Fruit fly (Drosophila melanogaster) whole organism, embryonic: ENCODE results near the gene Tyler.

Source experiments
- Bgb ChIP-seq: fragments of 200-800 bp; sonication (Bioruptor generic); IDR thresholded peaks from 2 replicates; pipeline ENCODE4 v1.3.6; 2022; ENCODE audit warnings: missing biosample characterization, missing genetic modification characterization; ENCODE audit not compliant: partially characterized antibody
- Bteb2 ChIP-seq: fragments of 200-800 bp; sonication (Bioruptor generic); optimal IDR thresholded peaks from 2 replicates; lab custom pipeline; 2016; ENCODE audit warnings: missing biosample characterization, missing genetic modification characterization
- CG11398 ChIP-seq: fragments of 200-800 bp; sonication (Bioruptor generic); optimal IDR thresholded peaks from 2 replicates; lab custom pipeline; 2016; ENCODE audit warnings: missing biosample characterization, missing genetic modification characterization
- CG11504 ChIP-seq: fragments of 200-800 bp; sonication (Bioruptor generic); optimal IDR thresholded peaks from 3 replicates; lab custom pipeline; 2019; ENCODE audit warnings: missing biosample characterization, mild to moderate bottlenecking, missing genetic modification characterization, moderate library complexity
- CG11696 ChIP-seq: fragments of 200-800 bp; sonication (Bioruptor generic); IDR thresholded peaks from 2 replicates; pipeline ENCODE4 v1.3.6; 2022; ENCODE audit warnings: missing biosample characterization, missing genetic modification characterization
- CG12299 ChIP-seq: fragments of 200-800 bp; sonication (Bioruptor generic); optimal IDR thresholded peaks from 2 replicates; lab custom pipeline; 2018; ENCODE audit warnings: missing biosample characterization, mild to moderate bottlenecking, missing genetic modification characterization
- CG1233 ChIP-seq: fragments of 200-800 bp; sonication (Bioruptor generic); optimal IDR thresholded peaks from 4 replicates; lab custom pipeline; 2018; ENCODE audit warnings: missing biosample characterization, mild to moderate bottlenecking, missing genetic modification characterization
- CG12391 ChIP-seq: fragments of 200-800 bp; sonication (Bioruptor generic); optimal IDR thresholded peaks from 3 replicates; lab custom pipeline; 2018; ENCODE audit warnings: missing biosample characterization, mild to moderate bottlenecking, missing genetic modification characterization, moderate library complexity
- CG12942 ChIP-seq: fragments of 200-800 bp; sonication (Bioruptor generic); optimal IDR thresholded peaks from 3 replicates; lab custom pipeline; 2016; ENCODE audit warnings: missing biosample characterization, missing genetic modification characterization
- CG15696 ChIP-seq: fragments of 200-800 bp; sonication (Bioruptor generic); optimal IDR thresholded peaks from 2 replicates; lab custom pipeline; 2019; ENCODE audit warnings: missing biosample characterization, mild to moderate bottlenecking, missing genetic modification characterization, moderate library complexity
- CG17328 ChIP-seq: fragments of 200-800 bp; sonication (Bioruptor generic); IDR thresholded peaks from 2 replicates; pipeline ENCODE4 v1.3.6; 2022; ENCODE audit warnings: missing biosample characterization, missing genetic modification characterization
- CG18764 ChIP-seq: fragments of 200-800 bp; sonication (Bioruptor generic); optimal IDR thresholded peaks from 3 replicates; lab custom pipeline; 2016; ENCODE audit warnings: missing biosample characterization, missing genetic modification characterization
- CG2712 ChIP-seq: fragments of 200-800 bp; optimal IDR thresholded peaks from 3 replicates; lab custom pipeline; 2019; ENCODE audit warnings: missing biosample characterization, mild to moderate bottlenecking, missing genetic modification characterization, moderate library complexity
- CG2889 ChIP-seq: fragments of 200-800 bp; sonication (Bioruptor generic); IDR thresholded peaks from 3 replicates; pipeline ENCODE4 v1.3.6; 2022; ENCODE audit warnings: missing biosample characterization, missing genetic modification characterization
- CG3065 ChIP-seq: fragments of 200-800 bp; sonication (Bioruptor generic); optimal IDR thresholded peaks from 2 replicates; lab custom pipeline; 2016; ENCODE audit warnings: missing biosample characterization, missing genetic modification characterization
- CG31388 ChIP-seq: fragments of 200-800 bp; sonication (Bioruptor generic); optimal IDR thresholded peaks from 2 replicates; lab custom pipeline; 2016; ENCODE audit warnings: missing biosample characterization, missing genetic modification characterization
- CG31441 ChIP-seq: fragments of 200-800 bp; sonication (Bioruptor generic); IDR thresholded peaks from 2 replicates; pipeline ENCODE4 v1.3.6; 2022; ENCODE audit warnings: missing biosample characterization, missing genetic modification characterization
- CG32772 ChIP-seq: fragments of 200-800 bp; sonication (Bioruptor generic); IDR thresholded peaks from 2 replicates; pipeline ENCODE4 v1.3.6; 2022; ENCODE audit warnings: missing biosample characterization, missing genetic modification characterization
- CG33213 ChIP-seq: fragments of 200-800 bp; sonication (Bioruptor generic); optimal IDR thresholded peaks from 3 replicates; lab custom pipeline; 2016; ENCODE audit warnings: missing biosample characterization, missing genetic modification characterization
- CG33557 ChIP-seq: fragments of 200-800 bp; sonication (Bioruptor generic); optimal IDR thresholded peaks from 2 replicates; lab custom pipeline; 2019; ENCODE audit warnings: missing biosample characterization, mild to moderate bottlenecking, missing genetic modification characterization, moderate library complexity
- CG3995 ChIP-seq: fragments of 200-800 bp; sonication (Bioruptor generic); optimal IDR thresholded peaks from 3 replicates; lab custom pipeline; 2016; ENCODE audit warnings: missing biosample characterization, missing genetic modification characterization
- CG4360 ChIP-seq: fragments of 200-800 bp; sonication (Bioruptor generic); IDR thresholded peaks from 2 replicates; pipeline ENCODE4 v1.3.6; 2022; ENCODE audit warnings: missing biosample characterization, missing genetic modification characterization
- CG5180 ChIP-seq: fragments of 200-800 bp; sonication (Bioruptor generic); optimal IDR thresholded peaks from 3 replicates; lab custom pipeline; 2017; ENCODE audit warnings: missing biosample characterization, missing genetic modification characterization, mild to moderate bottlenecking, moderate library complexity, missing genetic modification reagents
- CG7271 ChIP-seq: fragments of 200-800 bp; sonication (Bioruptor generic); optimal IDR thresholded peaks from 2 replicates; lab custom pipeline; 2018; ENCODE audit warnings: missing biosample characterization, mild to moderate bottlenecking, missing genetic modification characterization, moderate library complexity
- Dbx ChIP-seq: fragments of 200-800 bp; sonication (Bioruptor generic); IDR thresholded peaks from 3 replicates; pipeline ENCODE4 v1.3.6; 2022; ENCODE audit warnings: missing biosample characterization, missing genetic modification characterization
- Ets65A ChIP-seq: fragments of 200-800 bp; sonication (Bioruptor generic); peaks from one replicate; lab custom pipeline; 2016; ENCODE audit warnings: missing biosample characterization, missing genetic modification characterization
- H15 ChIP-seq: fragments of 200-800 bp; sonication (Bioruptor generic); IDR thresholded peaks from 3 replicates; pipeline ENCODE4 v1.3.6; 2022; ENCODE audit warnings: missing biosample characterization, missing genetic modification characterization
- HHEX ChIP-seq: fragments of 200-800 bp; sonication (Bioruptor generic); optimal IDR thresholded peaks from 3 replicates; lab custom pipeline; 2017; ENCODE audit warnings: missing biosample characterization, mild to moderate bottlenecking, missing genetic modification characterization, missing genetic modification reagents
- Hr39 ChIP-seq: fragments of >200 bp; optimal IDR thresholded peaks from 2 replicates; lab custom pipeline; 2017
- Hr78 ChIP-seq, 2 experiments: fragments of 200-800 bp in 1 of 2; fragments of >200 bp in 1 of 2; sonication (Bioruptor generic) in 1 of 2; optimal IDR thresholded peaks; 2 replicates each; lab custom pipeline; 2017 to 2019; ENCODE audit warnings: missing biosample characterization in 2 of 2, missing genetic modification characterization in 2 of 2, mild to moderate bottlenecking in 1 of 2, moderate library complexity in 1 of 2
- Lhr ChIP-seq: fragments of 200-800 bp; sonication (Bioruptor generic); optimal IDR thresholded peaks from 3 replicates; lab custom pipeline; 2017; ENCODE audit warnings: mild to moderate bottlenecking, missing biosample characterization, missing genetic modification reagents, missing genetic modification characterization
- Lim3 ChIP-seq: fragments of 200-800 bp; sonication (Bioruptor generic); IDR thresholded peaks from 2 replicates; pipeline ENCODE4 v1.3.6; 2022; ENCODE audit warnings: missing biosample characterization, missing genetic modification characterization
- Mad ChIP-seq: fragments of 200-800 bp; sonication (Bioruptor generic); optimal IDR thresholded peaks from 2 replicates; lab custom pipeline; 2016; ENCODE audit warnings: missing biosample characterization, missing genetic modification characterization
- Oli ChIP-seq: fragments of 200-800 bp; sonication (Bioruptor generic); optimal IDR thresholded peaks from 2 replicates; lab custom pipeline; 2018; ENCODE audit warnings: missing biosample characterization, mild to moderate bottlenecking, missing genetic modification characterization, moderate library complexity
- Six4 ChIP-seq: fragments of 200-800 bp; sonication (Bioruptor generic); optimal IDR thresholded peaks from 2 replicates; lab custom pipeline; 2016; ENCODE audit warnings: missing biosample characterization, missing genetic modification characterization
- Xrp1 ChIP-seq: fragments of 200-800 bp; sonication (Bioruptor generic); IDR thresholded peaks from 2 replicates; pipeline ENCODE4 v1.3.6; 2022; ENCODE audit warnings: missing biosample characterization, missing genetic modification characterization
- ap ChIP-seq: fragments of 200-800 bp; sonication (Bioruptor generic); IDR thresholded peaks from 2 replicates; pipeline ENCODE4 v1.3.6; 2022; ENCODE audit warnings: missing biosample characterization, missing genetic modification characterization
- bab2 ChIP-seq: fragments of 200-800 bp; sonication (Bioruptor generic); optimal IDR thresholded peaks from 2 replicates; lab custom pipeline; 2016; ENCODE audit warnings: missing biosample characterization, missing genetic modification characterization
- dati ChIP-seq: fragments of 200-800 bp; sonication (Bioruptor generic); IDR thresholded peaks from 2 replicates; pipeline ENCODE4 v1.3.6; 2022; ENCODE audit warnings: missing biosample characterization, missing genetic modification characterization
- disco-r ChIP-seq: fragments of 200-800 bp; sonication (Bioruptor generic); optimal IDR thresholded peaks from 2 replicates; lab custom pipeline; 2016; ENCODE audit warnings: missing biosample characterization, missing genetic modification characterization
- dm ChIP-seq: fragments of 200-800 bp; sonication (Bioruptor generic); optimal IDR thresholded peaks from 3 replicates; lab custom pipeline; 2016; ENCODE audit warnings: missing biosample characterization, missing genetic modification characterization
- gsb-n ChIP-seq: fragments of 200-800 bp; sonication (Bioruptor generic); optimal IDR thresholded peaks from 3 replicates; lab custom pipeline; 2018; ENCODE audit warnings: missing biosample characterization, mild to moderate bottlenecking, missing genetic modification characterization
- ham ChIP-seq: fragments of 200-800 bp; sonication (Bioruptor generic); IDR thresholded peaks from 2 replicates; pipeline ENCODE4 v1.3.6; 2022; ENCODE audit warnings: missing biosample characterization, missing genetic modification characterization
- hb ChIP-seq: fragments of 200-800 bp; sonication (Bioruptor generic); IDR thresholded peaks from 3 replicates; pipeline ENCODE4 v1.3.6; 2022; ENCODE audit warnings: missing biosample characterization, missing genetic modification characterization; ENCODE audit not compliant: partially characterized antibody
- org-1 ChIP-seq: fragments of 200-800 bp; sonication (Bioruptor generic); optimal IDR thresholded peaks from 2 replicates; lab custom pipeline; 2017; ENCODE audit warnings: missing biosample characterization, missing genetic modification characterization
- otp ChIP-seq: fragments of 200-800 bp; sonication (Bioruptor generic); IDR thresholded peaks from 3 replicates; pipeline ENCODE4, ENCODE4 v1.3.6; 2022; ENCODE audit warnings: missing biosample characterization, missing genetic modification characterization
- pnt ChIP-seq: fragments of 200-800 bp; sonication (Bioruptor generic); optimal IDR thresholded peaks from 3 replicates; lab custom pipeline; 2016; ENCODE audit warnings: missing biosample characterization, missing genetic modification characterization
- slp2 ChIP-seq: fragments of 200-800 bp; sonication (Bioruptor generic); optimal IDR thresholded peaks from 2 replicates; lab custom pipeline; 2016; ENCODE audit warnings: missing biosample characterization, missing genetic modification characterization
- ssp ChIP-seq: fragments of 200-800 bp; sonication (Bioruptor generic); IDR thresholded peaks from 2 replicates; pipeline ENCODE4 v1.3.6; 2022; ENCODE audit warnings: missing biosample characterization, missing genetic modification characterization
- trh ChIP-seq: fragments of 200-800 bp; sonication (Bioruptor generic); optimal IDR thresholded peaks from 2 replicates; lab custom pipeline; 2016; ENCODE audit warnings: missing biosample characterization, missing genetic modification characterization
- wdn ChIP-seq: fragments of 200-800 bp; sonication (Bioruptor generic); IDR thresholded peaks from 2 replicates; pipeline ENCODE4 v1.3.6; 2022; ENCODE audit warnings: missing biosample characterization, missing genetic modification characterization

The Tyler gene

DNA sequence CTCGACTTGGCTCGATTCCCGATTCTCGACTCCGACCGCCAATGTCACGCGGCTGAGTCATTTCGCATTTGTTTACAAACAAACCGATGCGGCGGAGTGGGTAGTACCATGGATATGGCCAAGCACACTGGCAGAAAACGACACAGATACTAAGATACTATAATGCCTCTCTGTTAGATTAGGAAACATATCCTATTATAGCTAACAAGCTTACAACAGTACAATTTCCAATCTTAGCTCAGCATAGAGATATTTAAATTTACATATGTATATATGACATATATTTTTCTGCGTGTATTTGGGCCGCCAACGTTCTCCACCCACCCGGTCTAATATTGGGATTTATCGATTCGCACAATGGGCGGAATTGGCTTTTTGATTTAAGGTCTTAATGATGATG lies 7.4 kb upstream of the Tyler start (continued):
- TF ChIP-seq slp2 (peak; percentile 42), Mad (peak; percentile 40), CG33213 (no peak), CG2712 (tag; lab: Kevin White, UChicago) (peak; percentile 70), HHEX (GFP tag; lab: Kevin White, UChicago) (peak; percentile 78), CG15696 (tag; lab: Kevin White, UChicago) (peak; percentile 25), pnt (GFP tag; lab: Kevin White, UChicago) (peak; percentile 43), CG18764 (GFP tag; lab: Kevin White, UChicago) (peak; percentile 35), trh (no peak), CG12299 (no peak), ssp (GFP tag; lab: Robert Waterston, UW) (peak; percentile 59), Oli (tag; lab: Kevin White, UChicago) (peak; percentile 78), ham (GFP tag; lab: Robert Waterston, UW) (0 out of 2 replicates have a peak, but pooled peaks have one; percentile 14), hb (GFP tag; lab: Robert Waterston, UW) (no peak), Xrp1 (peak; percentile 71), wdn (GFP tag; lab: Robert Waterston, UW) (peak; percentile 67), gsb-n (tag; lab: Kevin White, UChicago) (peak; percentile 28), CG4360 (GFP tag; lab: Robert Waterston, UW) (no peak), Lhr (GFP tag; lab: Kevin White, UChicago) (peak; percentile 25), CG32772 (GFP tag; lab: Robert Waterston, UW) (peak; percentile 66; the same call in 1 of the 2 replicates), Six4 (peak; percentile 62), CG5180 (GFP tag; lab: Kevin White, UChicago) (peak; percentile 36), CG12391 (tag; lab: Kevin White, UChicago) (peak; percentile 69), ap (GFP tag; lab: Robert Waterston, UW) (peak; percentile 58), Dbx (GFP tag; lab: Robert Waterston, UW) (peak; percentile 82), CG3995 (GFP tag; lab: Kevin White, UChicago) (peak; percentile 6), CG31388 (peak; percentile 47), Ets65A (GFP tag; lab: Kevin White, UChicago) (peak; percentile 94), CG11504 (tag; lab: Kevin White, UChicago) (peak; percentile 87), CG12942 (GFP tag; lab: Kevin White, UChicago) (peak; percentile 48), CG17328 (GFP tag; lab: Robert Waterston, UW) (peak; percentile 74), CG7271 (peak; percentile 7), Bgb (GFP tag; lab: Robert Waterston, UW) (no peak), CG33557 (GFP tag; lab: Kevin White, UChicago) (no peak), org-1 (GFP tag; lab: Kevin White, UChicago) (peak; percentile 66), Lim3 (GFP tag; lab: Robert Waterston, UW) (peak; percentile 45; the same call in 1 of the 2 replicates), CG2889 (peak; percentile 73), Hr39 (lab: Kevin White, UChicago) (no peak), disco-r (GFP tag; lab: Kevin White, UChicago) (no peak), CG1233 (GFP tag; lab: Kevin White, UChicago) (peak; percentile 52), CG11696 (GFP tag; lab: Robert Waterston, UW) (0 out of 2 replicates have a peak, but pooled peaks have one; percentile 52), CG31441 (GFP tag; lab: Robert Waterston, UW) (peak; percentile 78), Hr78 (GFP tag; optimal IDR thresholded peaks at IDR 0.05; lab: Kevin White, UChicago) (no peak), bab2 (GFP tag; lab: Kevin White, UChicago) (peak; percentile 43), CG3065 (GFP tag; lab: Kevin White, UChicago) (peak; percentile 19), otp (peak; percentile 76; the same call in 2 of the 3 replicates), Bteb2 (GFP tag; lab: Kevin White, UChicago) (peak; percentile 8), dati (GFP tag; lab: Robert Waterston, UW) (0 out of 2 replicates have a peak, but pooled peaks have one; percentile 21), CG11398 (GFP tag; lab: Kevin White, UChicago) (no peak), dm (GFP tag; lab: Kevin White, UChicago) (no peak), H15 (GFP tag; lab: Robert Waterston, UW) (peak; percentile 69; the same call in 2 of the 3 replicates)
